Worm (Caenorhabditis elegans) whole organism, L4/young adult: Measurements from ENCODE around the gene nhr-173.

ENCODE experiments used
- W03F9.2 ChIP-seq: fragments of 150-350 bp; optimal IDR thresholded peaks from 2 replicates; lab custom pipeline; 2014; ENCODE audit warnings: missing biosample characterization, missing genetic modification characterization
- dao-5 ChIP-seq: sonication (generic microtip); optimal IDR thresholded peaks from 2 replicates; lab custom pipeline; 2016; ENCODE audit warnings: missing genotype, missing genetic modification characterization, moderate library complexity, missing compliant biosample characterization
- him-1 ChIP-seq: sonication (generic microtip); optimal IDR thresholded peaks from 2 replicates; lab custom pipeline; 2016; ENCODE audit warnings: missing genotype, missing genetic modification reagents, missing genetic modification characterization, missing compliant biosample characterization

nhr-173 gene

DNA sequence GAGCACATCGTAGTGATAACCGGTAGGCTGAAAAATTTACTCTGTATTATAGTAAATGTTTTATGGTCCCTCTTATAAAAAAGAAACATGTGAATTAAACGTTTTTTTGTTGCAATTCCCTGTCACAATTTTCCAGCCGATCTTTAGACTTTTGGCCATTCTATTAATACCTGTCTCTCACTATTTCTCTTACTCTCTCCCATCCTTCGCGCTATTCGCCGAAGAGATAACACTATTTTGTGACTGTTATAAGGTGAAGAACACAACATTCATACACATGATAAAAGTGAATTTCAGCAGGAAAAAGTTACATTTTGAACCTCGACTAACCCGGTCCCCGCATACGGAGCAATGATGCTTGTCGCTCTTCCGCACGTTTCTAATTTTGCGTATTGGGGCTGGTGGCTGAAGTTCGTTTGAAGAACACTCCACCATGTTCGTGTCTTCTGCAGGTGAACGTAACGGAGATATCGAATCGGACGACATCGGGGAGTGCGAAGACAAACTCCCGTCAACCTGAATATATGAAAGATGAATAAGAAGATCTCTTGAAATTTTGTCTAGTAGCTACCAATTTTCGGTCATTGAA is 16.2 kb upstream of the nhr-173 start:
- no peak for TF ChIP-seq W03F9.2 (tag; lab: Kevin White, UChicago)
- no peak for TF ChIP-seq him-1 (tag; lab: Kevin White, UChicago)
- no peak for TF ChIP-seq dao-5 (tag; lab: Kevin White, UChicago)

DNA sequence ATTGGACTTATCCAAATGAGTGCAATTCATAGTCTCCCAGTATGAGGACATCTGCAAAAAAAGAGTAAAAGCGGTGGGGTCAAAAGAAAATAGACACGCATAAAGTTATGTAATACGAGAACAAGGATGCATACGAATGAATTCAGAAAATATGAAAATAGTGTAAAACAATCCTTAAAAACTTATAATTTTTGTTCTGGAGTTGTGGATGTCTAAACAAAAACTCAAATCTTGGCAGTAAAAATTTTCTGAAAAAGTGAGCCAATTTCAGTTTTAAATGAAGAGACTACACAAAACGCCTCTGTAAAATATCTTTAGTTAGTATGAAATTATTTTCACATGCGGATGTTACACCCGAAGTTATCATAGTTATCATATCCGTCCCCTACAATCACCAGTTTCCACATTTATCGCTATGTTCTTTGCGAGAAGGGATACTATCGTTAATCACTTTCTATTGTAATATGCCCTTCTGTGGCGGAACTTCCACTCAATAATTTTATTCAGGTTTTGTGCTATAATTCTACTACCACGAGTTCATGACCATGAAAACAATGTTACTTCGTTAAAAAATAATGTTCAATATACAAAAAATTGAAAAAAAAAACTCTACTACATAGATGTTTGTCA is 14.6 kb upstream of the nhr-173 start, which contains the start of gene nhr-120:
TSS of gene nhr-120 (minus strand) at position 51 of the 630 bp plus-strand sequence.
- TF ChIP-seq him-1 (tag; lab: Kevin White, UChicago) (no peak), W03F9.2 (tag; lab: Kevin White, UChicago) (no peak), dao-5 (tag; lab: Kevin White, UChicago) (no peak)

DNA sequence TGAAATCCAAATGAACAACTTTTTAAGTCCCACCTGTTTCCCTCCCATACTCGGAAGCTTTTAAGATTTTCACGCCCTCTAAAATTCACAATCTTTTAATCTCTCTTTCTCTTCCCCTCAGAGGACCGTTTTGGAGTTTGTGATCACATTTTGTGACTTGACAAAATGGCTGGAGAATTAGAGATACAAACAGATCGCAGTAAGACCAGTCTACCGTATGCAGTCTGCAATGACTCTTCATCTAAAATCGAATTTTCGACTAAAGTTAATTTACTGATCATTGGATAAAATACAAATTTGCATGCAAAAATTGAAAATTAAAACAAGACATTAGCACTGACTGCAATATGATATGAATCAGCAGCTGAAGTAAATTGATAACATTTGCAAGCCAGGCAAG is 13.8 kb upstream of the nhr-173 start:
- TF ChIP-seq him-1 (tag; lab: Kevin White, UChicago) (no peak), W03F9.2 (tag; lab: Kevin White, UChicago) (no peak), dao-5 (tag; lab: Kevin White, UChicago) (no peak)

DNA sequence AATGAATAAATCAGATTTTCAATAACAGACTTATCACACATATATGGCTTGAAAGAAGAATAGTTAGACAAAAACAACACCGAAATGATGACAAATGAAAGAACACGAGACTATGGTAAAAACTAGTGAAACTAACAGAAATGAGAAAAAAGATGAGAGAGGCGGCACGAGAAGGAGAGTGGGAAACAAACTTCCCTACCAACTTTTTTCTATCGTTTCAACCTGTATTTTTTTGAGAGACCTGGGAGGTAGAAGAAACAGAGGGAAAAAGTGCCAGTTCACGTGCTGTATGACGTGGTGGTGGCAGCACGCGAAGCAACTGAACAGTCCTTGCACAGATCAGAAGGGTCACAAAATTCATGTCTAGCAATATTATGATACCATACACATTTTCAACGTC is 12.5 kb upstream of the nhr-173 start:
- TF ChIP-seq dao-5 (tag; lab: Kevin White, UChicago) (no peak), W03F9.2 (tag; lab: Kevin White, UChicago) (no peak), him-1 (tag; lab: Kevin White, UChicago) (no peak)

DNA sequence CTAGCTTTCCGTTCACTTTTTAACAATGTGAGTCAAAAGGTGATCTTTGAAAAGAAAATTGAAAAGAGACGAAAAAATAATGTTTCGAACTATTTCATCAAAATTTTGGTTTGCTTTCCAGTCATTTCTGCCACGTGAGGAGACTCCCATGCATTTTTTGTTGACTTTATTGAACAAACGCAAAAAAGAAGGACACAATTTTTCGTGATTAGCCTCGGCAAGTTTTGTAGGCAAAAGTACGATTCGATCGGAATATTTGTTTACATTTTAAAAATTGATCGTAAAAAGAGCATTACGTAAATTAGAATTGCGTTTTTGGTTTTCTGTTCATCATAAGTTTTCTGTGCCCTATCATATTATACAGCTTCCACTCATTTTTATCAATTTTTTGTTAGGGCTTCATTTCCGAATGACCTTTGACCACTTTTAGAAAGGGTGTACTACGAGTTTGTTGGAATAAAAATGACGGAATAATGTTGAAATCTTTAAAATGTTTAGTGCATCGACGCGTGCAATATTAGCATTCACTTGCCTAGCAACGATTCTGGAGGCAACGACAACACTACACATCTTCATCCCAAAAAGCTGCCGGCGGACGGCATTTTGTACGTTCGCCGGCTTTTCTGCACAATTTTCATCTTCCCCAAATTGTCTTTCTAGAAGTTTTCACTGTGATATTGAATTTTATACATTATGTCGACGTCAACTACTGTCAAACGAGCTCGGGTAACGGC is 10.2 kb upstream of the nhr-173 start, which contains the start of gene C56E10.3:
TSS of gene C56E10.3 (plus strand) at position 684 of the 734 bp plus-strand sequence.
- TF ChIP-seq dao-5 (tag; lab: Kevin White, UChicago), result no peak
- no peak for TF ChIP-seq W03F9.2 (tag; lab: Kevin White, UChicago)
- no peak for TF ChIP-seq him-1 (tag; lab: Kevin White, UChicago)

DNA sequence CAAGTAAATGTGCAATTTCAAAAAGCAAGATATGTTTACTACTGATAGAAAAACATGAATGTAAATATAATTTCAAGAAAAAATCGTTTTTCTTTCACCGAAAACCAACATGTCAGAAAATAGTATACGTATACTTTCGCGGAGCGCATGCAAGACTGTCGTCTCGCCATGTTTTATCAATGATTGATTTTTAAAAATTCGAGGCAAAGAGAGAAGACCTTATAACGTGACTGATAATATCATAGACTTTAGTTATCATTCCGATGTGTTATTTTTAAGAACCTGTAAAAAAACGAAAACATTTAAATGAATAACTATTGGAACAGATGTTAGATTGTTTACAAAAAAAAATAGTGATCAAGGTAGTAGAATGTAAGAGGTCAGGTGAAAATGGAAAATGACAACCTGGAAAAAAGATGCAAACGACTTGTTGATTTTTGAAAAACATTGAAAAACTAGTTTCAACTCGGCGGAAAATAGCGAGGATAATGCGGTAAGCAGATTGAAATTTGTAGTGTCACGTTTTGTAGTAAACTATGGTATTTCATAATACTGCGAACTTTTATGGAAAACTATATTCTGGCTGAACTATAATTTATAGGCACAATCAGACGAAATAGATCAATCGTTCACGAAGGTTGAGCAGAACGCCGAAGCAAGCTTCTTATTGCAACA is 8.8 kb upstream of the nhr-173 start:
- TF ChIP-seq W03F9.2 (tag; lab: Kevin White, UChicago) (no peak), dao-5 (tag; lab: Kevin White, UChicago) (no peak), him-1 (tag; lab: Kevin White, UChicago) (no peak)

DNA sequence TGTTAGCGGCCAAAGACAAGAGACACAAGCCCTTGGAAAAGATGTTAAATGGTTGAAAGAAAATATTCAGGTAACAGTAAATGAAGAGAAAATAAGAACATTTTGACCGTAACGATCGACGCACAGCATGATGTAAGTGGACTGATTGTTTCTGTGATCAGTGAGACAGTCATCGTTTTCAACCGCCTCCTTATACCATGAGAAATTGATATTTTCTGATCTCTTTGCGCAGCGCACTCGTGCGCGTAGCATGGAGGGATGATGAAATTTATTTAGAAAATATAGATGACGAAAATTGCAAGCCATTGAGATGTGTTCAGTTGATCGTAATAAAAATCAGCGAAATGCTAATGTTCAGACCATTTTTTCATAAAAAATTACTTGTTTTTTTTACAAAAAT is 5.8 kb upstream of the nhr-173 start:
- TF ChIP-seq W03F9.2 (tag; lab: Kevin White, UChicago) (no peak), dao-5 (tag; lab: Kevin White, UChicago) (no peak), him-1 (tag; lab: Kevin White, UChicago) (no peak)

DNA sequence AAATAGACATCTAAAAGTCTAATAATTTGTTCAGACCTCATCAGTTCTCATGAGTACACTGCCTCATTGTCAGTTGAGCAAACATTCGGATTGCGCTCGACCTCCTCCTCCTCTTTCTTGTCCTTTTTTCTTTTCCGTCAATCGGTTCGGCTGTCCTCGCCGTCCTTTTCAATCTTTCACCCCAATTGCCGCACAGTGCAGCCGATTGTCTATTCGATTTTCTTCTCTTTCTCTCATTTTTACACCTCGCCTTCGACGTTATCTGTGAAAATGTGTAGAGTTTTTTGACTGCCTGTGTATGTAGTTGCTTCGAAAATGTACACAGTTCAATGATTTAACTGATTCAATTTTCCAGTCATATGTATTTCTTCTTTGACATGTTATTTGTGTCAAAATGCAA is 2.2 kb upstream of the nhr-173 start:
- TF ChIP-seq W03F9.2 (tag; lab: Kevin White, UChicago) (no peak), dao-5 (tag; lab: Kevin White, UChicago) (no peak), him-1 (tag; lab: Kevin White, UChicago) (no peak)

DNA sequence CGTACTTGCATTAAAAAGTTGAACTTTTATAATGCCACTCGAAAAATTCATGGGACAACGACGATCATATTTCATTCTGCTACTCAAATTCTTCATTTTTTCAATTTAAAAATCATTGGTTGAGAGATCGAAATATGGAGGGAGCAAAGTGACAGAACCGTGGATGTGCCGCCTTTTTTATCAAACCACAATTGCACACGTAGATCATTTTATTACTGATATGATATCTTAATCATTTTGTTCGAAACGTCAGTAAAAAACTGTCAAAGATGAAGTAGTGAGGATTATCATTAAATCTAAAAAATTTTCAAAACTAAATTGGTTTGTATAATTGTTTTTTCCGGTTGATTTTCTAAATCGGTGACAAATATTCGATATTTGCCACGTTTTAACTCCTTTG is 1.2 kb upstream of the nhr-173 start:
- TF ChIP-seq him-1 (tag; lab: Kevin White, UChicago) (no peak), W03F9.2 (tag; lab: Kevin White, UChicago) (no peak), dao-5 (tag; lab: Kevin White, UChicago) (no peak)

DNA sequence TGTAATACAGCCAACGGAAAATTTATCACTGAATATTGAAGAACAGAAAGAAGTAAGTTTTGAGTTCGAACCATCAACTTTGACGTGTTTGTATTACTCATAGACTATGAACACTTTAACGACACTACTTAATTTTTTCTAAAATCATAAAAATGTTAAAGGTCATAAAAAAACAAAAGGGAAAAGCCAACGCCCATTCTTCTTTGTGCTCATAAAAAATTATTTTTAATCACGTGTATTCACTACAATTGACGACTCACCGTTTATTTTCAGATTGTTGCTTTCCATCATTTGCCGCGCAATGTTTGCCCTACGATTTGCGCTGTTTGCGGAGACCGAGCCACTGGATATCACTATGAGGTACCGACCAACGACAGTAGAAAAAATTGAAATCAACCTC is 923 bp downstream of the nhr-173 start:
- TF ChIP-seq dao-5 (tag; lab: Kevin White, UChicago), result no peak
- TF ChIP-seq him-1 (tag; lab: Kevin White, UChicago), result no peak
- no peak for TF ChIP-seq W03F9.2 (tag; lab: Kevin White, UChicago)

DNA sequence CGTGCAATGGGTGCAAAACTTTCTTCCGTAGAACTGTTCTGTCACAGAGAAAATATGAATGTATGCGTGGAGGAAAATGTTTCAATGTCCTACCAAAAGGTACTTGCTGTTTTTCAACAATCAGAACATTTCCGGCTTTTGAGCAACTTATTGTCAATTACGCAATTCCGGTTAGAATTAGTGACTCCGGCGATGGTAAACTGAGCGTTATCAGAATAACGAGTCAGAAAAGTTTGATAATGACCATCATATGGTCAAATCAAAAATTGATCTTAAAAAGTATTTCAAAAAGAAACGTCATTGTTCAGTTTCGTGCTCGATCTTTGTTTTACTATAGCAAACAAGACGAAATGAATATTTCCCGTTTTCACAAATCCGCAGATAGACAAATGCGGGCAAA is 1.4 kb downstream of the nhr-173 start:
- TF ChIP-seq dao-5 (tag; lab: Kevin White, UChicago), result no peak
- no peak for TF ChIP-seq him-1 (tag; lab: Kevin White, UChicago)
- no peak for TF ChIP-seq W03F9.2 (tag; lab: Kevin White, UChicago)

DNA sequence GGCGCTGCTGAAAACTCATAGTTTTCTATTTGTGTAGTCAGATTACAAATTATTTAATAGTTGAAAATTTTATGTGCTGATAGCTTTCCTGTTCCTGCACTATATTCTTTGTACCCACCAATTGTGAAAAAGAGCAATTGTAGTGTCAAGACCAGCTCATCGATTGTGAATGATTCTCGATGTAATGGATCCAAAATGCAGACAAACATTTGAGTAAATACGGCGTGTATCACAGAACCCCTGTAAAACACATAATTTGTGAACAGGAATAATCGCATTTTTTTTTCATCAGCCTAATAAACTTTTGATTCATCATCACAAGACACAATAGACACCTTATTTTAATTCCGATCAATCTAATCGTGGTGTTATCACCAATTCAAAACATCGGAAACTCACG is 6.9 kb downstream of the nhr-173 start:
- TF ChIP-seq W03F9.2 (tag; lab: Kevin White, UChicago) (no peak), him-1 (tag; lab: Kevin White, UChicago) (no peak), dao-5 (tag; lab: Kevin White, UChicago) (no peak)
